Worm (Caenorhabditis elegans) whole organism, L1 larva: ENCODE results near the gene snrp-3.

Source experiments
- C16A3.4 ChIP-seq: fragments of 150-350 bp; optimal IDR thresholded peaks from 2 replicates; lab custom pipeline; 2014; ENCODE audit warnings: missing biosample characterization, missing genetic modification characterization
- alr-1 ChIP-seq: fragments of 200-800 bp; sonication (Bioruptor generic); optimal IDR thresholded peaks from 2 replicates; lab custom pipeline; 2018; ENCODE audit warnings: borderline replicate concordance, mild to moderate bottlenecking, missing genetic modification characterization, missing compliant biosample characterization
- ces-1 ChIP-seq: fragments of 150-350 bp; optimal IDR thresholded peaks from 2 replicates; lab custom pipeline; 2014; ENCODE audit warnings: missing biosample characterization, missing genetic modification reagents, missing genetic modification characterization
- elt-3 ChIP-seq, 6 experiments: fragments of 150-350 bp in 1 of 6; sonication (generic microtip); optimal IDR thresholded peaks; 2 replicates each; lab custom pipeline; 2017 to 2018; ENCODE audit warnings: missing biosample characterization in 6 of 6, missing genetic modification characterization in 6 of 6, inconsistent platforms in 1 of 6
- mdl-1 ChIP-seq, 2 experiments: fragments of 150-350 bp; optimal IDR thresholded peaks; 2 replicates each; lab custom pipeline; 2014 to 2017; ENCODE audit warnings: missing biosample characterization in 2 of 2, missing genetic modification characterization in 2 of 2, inconsistent platforms in 1 of 2
- mef-2 ChIP-seq: fragments of 150-350 bp; optimal IDR thresholded peaks from 2 replicates; lab custom pipeline; 2014; ENCODE audit warnings: missing biosample characterization, missing genetic modification characterization
- mep-1 ChIP-seq: fragments of 150-350 bp; optimal IDR thresholded peaks from 2 replicates; lab custom pipeline; 2014; ENCODE audit warnings: missing biosample characterization, missing genetic modification characterization
- nhr-237 ChIP-seq: fragments of 150-350 bp; optimal IDR thresholded peaks from 2 replicates; lab custom pipeline; 2014; ENCODE audit warnings: missing biosample characterization, missing genetic modification characterization
- nhr-77 ChIP-seq: fragments of 150-350 bp; optimal IDR thresholded peaks from 2 replicates; lab custom pipeline; 2014; ENCODE audit warnings: missing biosample characterization, missing genetic modification characterization
- nhr-84 ChIP-seq: sonication (generic microtip); optimal IDR thresholded peaks from 2 replicates; lab custom pipeline; 2017; ENCODE audit warnings: missing biosample characterization, missing genetic modification characterization
- skn-1 ChIP-seq: fragments of 150-350 bp; optimal IDR thresholded peaks from 2 replicates; lab custom pipeline; 2014; ENCODE audit warnings: missing biosample characterization, missing genetic modification characterization
- swsn-7 ChIP-seq: sonication (generic microtip); optimal IDR thresholded peaks from 2 replicates; lab custom pipeline; 2016; ENCODE audit warnings: missing genetic modification characterization, missing compliant biosample characterization
- unc-62 ChIP-seq: fragments of 150-350 bp; optimal IDR thresholded peaks from 2 replicates; lab custom pipeline; 2014; ENCODE audit warnings: missing biosample characterization, missing genetic modification reagents, missing genetic modification characterization
- ztf-11 ChIP-seq, 2 experiments: sonication (generic microtip); optimal IDR thresholded peaks; 2 replicates each; lab custom pipeline; 2016 to 2017; ENCODE audit warnings: missing genetic modification characterization in 2 of 2, missing biosample characterization in 1 of 2, missing compliant biosample characterization in 1 of 2

DNA sequence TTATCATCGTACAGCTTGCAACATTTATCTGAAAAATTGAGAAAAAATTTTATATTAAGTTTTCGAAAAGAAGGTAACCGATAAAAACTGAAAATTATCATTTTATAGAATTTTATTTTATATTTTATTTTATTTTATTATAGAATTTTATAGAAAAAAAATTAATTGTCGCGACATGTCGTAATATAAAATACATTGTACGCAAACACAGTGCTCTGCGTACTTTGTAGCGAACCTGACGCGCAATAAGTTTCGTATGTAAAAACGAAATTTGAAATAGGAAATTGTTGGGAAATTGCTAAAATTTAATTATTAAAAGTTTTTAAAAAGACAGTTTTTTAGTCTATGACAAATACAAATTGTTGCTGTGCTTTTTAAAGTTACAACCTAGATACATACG, 3.9 kb upstream of the snrp-3 start, which contains the start of the genes hst-1 and ints-6:
- TF ChIP-seq mef-2 (no peak), elt-3 (tag; optimal IDR thresholded peaks at IDR 0.05; lab: Kevin White, UChicago) (no peak), nhr-84 (tag; lab: Kevin White, UChicago) (no peak), C16A3.4 (tag; lab: Kevin White, UChicago) (peak; percentile 16), mep-1 (tag; lab: Kevin White, UChicago) (peak; percentile 51), nhr-77 (tag; lab: Kevin White, UChicago) (no peak), alr-1 (tag; lab: Kevin White, UChicago) (no peak), unc-62 (GFP tag; lab: Kevin White, UChicago) (no peak), ces-1 (GFP tag; lab: Kevin White, UChicago) (no peak), nhr-237 (tag; lab: Kevin White, UChicago) (no peak), skn-1 (tag; lab: Kevin White, UChicago) (peak; percentile 41), mdl-1 (tag; optimal IDR thresholded peaks at IDR 0.05; lab: Kevin White, UChicago) (no peak), ztf-11 (tag; optimal IDR thresholded peaks at IDR 0.05; lab: Kevin White, UChicago) (no peak), swsn-7 (tag; lab: Kevin White, UChicago) (peak; percentile 9)
